Worm (Caenorhabditis elegans) whole organism, L3 larva: Measurements from ENCODE around the gene msp-59.
"Not testable (repeated sequence)": the region's sequence is repeated elsewhere in the genome, so short reads cannot be mapped to it uniquely, and the experiment has no call there.

Experiments used
- ZK546.5 ChIP-seq: sonication (generic microtip); optimal IDR thresholded peaks from 2 replicates; lab custom pipeline; 2017; ENCODE audit warnings: missing biosample characterization, missing genetic modification characterization
- ceh-82 ChIP-seq: fragments of 150-350 bp; optimal IDR thresholded peaks from 2 replicates; lab custom pipeline; 2014; ENCODE audit warnings: missing biosample characterization, missing genetic modification characterization
- ceh-9 ChIP-seq: sonication (generic microtip); optimal IDR thresholded peaks from 2 replicates; lab custom pipeline; 2018; ENCODE audit warnings: missing biosample characterization, missing genetic modification characterization
- daf-12 ChIP-seq: fragments of 150-350 bp; optimal IDR thresholded peaks from 2 replicates; lab custom pipeline; 2014; ENCODE audit warnings: missing biosample characterization, missing genetic modification reagents, missing genetic modification characterization
- egl-5 ChIP-seq: fragments of 150-350 bp; optimal IDR thresholded peaks from 2 replicates; lab custom pipeline; 2017; ENCODE audit warnings: missing biosample characterization, missing genetic modification reagents, missing genetic modification characterization, inconsistent platforms
- elt-1 ChIP-seq: fragments of 150-350 bp; optimal IDR thresholded peaks from 2 replicates; lab custom pipeline; 2014; ENCODE audit warnings: missing biosample characterization, missing genetic modification characterization
- elt-3 ChIP-seq, 3 experiments: fragments of 150-350 bp in 1 of 3; sonication (generic microtip) in 2 of 3; optimal IDR thresholded peaks; 2 replicates in 2 of 3; 4 replicates in 1 of 3; lab custom pipeline; 2014 to 2017; ENCODE audit warnings: missing biosample characterization in 3 of 3, missing genetic modification characterization in 3 of 3
- fkh-10 ChIP-seq: sonication (generic microtip); optimal IDR thresholded peaks from 2 replicates; lab custom pipeline; 2017; ENCODE audit warnings: missing biosample characterization, missing genetic modification reagents, missing genetic modification characterization
- fkh-2 ChIP-seq: fragments of 150-350 bp; optimal IDR thresholded peaks from 2 replicates; lab custom pipeline; 2014; ENCODE audit warnings: missing biosample characterization, missing genetic modification reagents, missing genetic modification characterization
- fos-1 ChIP-seq: fragments of 150-350 bp; optimal IDR thresholded peaks from 2 replicates; lab custom pipeline; 2014; ENCODE audit warnings: missing biosample characterization, missing genetic modification characterization
- hmg-11 ChIP-seq: sonication (generic microtip); optimal IDR thresholded peaks from 2 replicates; lab custom pipeline; 2016; ENCODE audit warnings: missing genetic modification characterization, missing compliant biosample characterization
- jun-1 ChIP-seq: fragments of 150-350 bp; optimal IDR thresholded peaks from 2 replicates; lab custom pipeline; 2014; ENCODE audit warnings: missing biosample characterization, missing genetic modification reagents, missing genetic modification characterization
- lin-15B ChIP-seq: fragments of 150-350 bp; optimal IDR thresholded peaks from 2 replicates; lab custom pipeline; 2014; ENCODE audit warnings: missing biosample characterization, missing genetic modification characterization
- mml-1 ChIP-seq: fragments of 150-350 bp; sonication (generic microtip); optimal IDR thresholded peaks from 3 replicates; lab custom pipeline; 2014; ENCODE audit warnings: missing biosample characterization, missing genetic modification characterization
- nhr-11 ChIP-seq: fragments of 150-350 bp; optimal IDR thresholded peaks from 2 replicates; lab custom pipeline; 2014; ENCODE audit warnings: missing biosample characterization, missing genetic modification characterization
- nhr-237 ChIP-seq: fragments of 150-350 bp; optimal IDR thresholded peaks from 2 replicates; lab custom pipeline; 2014; ENCODE audit warnings: missing biosample characterization, missing genetic modification characterization
- nhr-28 ChIP-seq: fragments of 150-350 bp; optimal IDR thresholded peaks from 2 replicates; lab custom pipeline; 2014; ENCODE audit warnings: missing biosample characterization, missing genetic modification characterization
- nhr-43 ChIP-seq: sonication (generic microtip); optimal IDR thresholded peaks from 2 replicates; lab custom pipeline; 2016; ENCODE audit warnings: mild to moderate bottlenecking, missing genetic modification characterization, missing compliant biosample characterization; ENCODE audit not compliant: poor library complexity, severe bottlenecking
- nhr-67 ChIP-seq: fragments of 150-350 bp; optimal IDR thresholded peaks from 2 replicates; lab custom pipeline; 2014; ENCODE audit warnings: missing biosample characterization, missing genetic modification characterization
- nhr-76 ChIP-seq: fragments of 150-350 bp; sonication (generic microtip); optimal IDR thresholded peaks from 5 replicates; lab custom pipeline; 2014; ENCODE audit warnings: missing biosample characterization, missing genetic modification characterization
- nhr-77 ChIP-seq: fragments of 150-350 bp; optimal IDR thresholded peaks from 2 replicates; lab custom pipeline; 2014; ENCODE audit warnings: missing biosample characterization, missing genetic modification characterization
- pha-4 ChIP-seq: fragments of 150-350 bp; optimal IDR thresholded peaks from 2 replicates; lab custom pipeline; 2014; ENCODE audit warnings: missing biosample characterization, missing genetic modification reagents, missing genetic modification characterization
- pqm-1 ChIP-seq: fragments of 150-350 bp; optimal IDR thresholded peaks from 2 replicates; lab custom pipeline; 2017; ENCODE audit warnings: missing biosample characterization, missing genetic modification characterization, inconsistent platforms
- sea-2 ChIP-seq: fragments of 150-350 bp; sonication (generic microtip); optimal IDR thresholded peaks from 4 replicates; lab custom pipeline; 2014; ENCODE audit warnings: missing biosample characterization, missing genetic modification reagents, missing genetic modification characterization
- skn-1 ChIP-seq: fragments of 150-350 bp; optimal IDR thresholded peaks from 2 replicates; lab custom pipeline; 2014; ENCODE audit warnings: missing biosample characterization, missing genetic modification characterization
- unc-39 ChIP-seq: sonication (generic microtip); optimal IDR thresholded peaks from 4 replicates; lab custom pipeline; 2017; ENCODE audit warnings: missing biosample characterization, missing genetic modification characterization
- unc-62 ChIP-seq: fragments of 150-350 bp; sonication (generic microtip); optimal IDR thresholded peaks from 4 replicates; lab custom pipeline; 2014; ENCODE audit warnings: missing biosample characterization, missing genetic modification reagents, missing genetic modification characterization
- zag-1 ChIP-seq: fragments of 150-350 bp; optimal IDR thresholded peaks from 2 replicates; lab custom pipeline; 2014; ENCODE audit warnings: missing biosample characterization, missing genetic modification characterization
- ztf-4 ChIP-seq: fragments of 150-350 bp; optimal IDR thresholded peaks from 2 replicates; lab custom pipeline; 2014; ENCODE audit warnings: missing biosample characterization, missing genetic modification characterization

The msp-59 gene

ce11 chrIV:5308046-5308643, 4.8 kb downstream of the msp-59 start, which contains the start of the genes ZK354.9 and msp-58:
Gene ZK354.9, minus strand, starts transcription at chrIV:5308146.
Gene msp-58, plus strand, starts transcription at chrIV:5308593.
- TF ChIP-seq fos-1, mml-1, nhr-77 (tag; lab: Kevin White, UChicago): not testable (repeated sequence)

- TF ChIP-seq fkh-2 (tag; lab: Kevin White, UChicago) (no peak), unc-39 (tag; lab: Kevin White, UChicago) (no peak), pha-4 (no peak), elt-1 (tag; lab: Kevin White, UChicago) (no peak), ZK546.5 (tag; lab: Kevin White, UChicago) (no peak), daf-12 (tag; lab: Kevin White, UChicago) (no peak), pqm-1 (tag; lab: Kevin White, UChicago) (no peak), nhr-11 (tag; lab: Kevin White, UChicago) (no peak)
Observed at ce11 chrIV:5306040-5306439, 6.9 kb downstream of the msp-59 start, which contains the start of gene ZK354.8. Gene ZK354.8, minus strand, starts transcription at chrIV:5306140.

- no peak for TF ChIP-seq nhr-76 (tag; lab: Kevin White, UChicago)
- TF ChIP-seq ceh-82 (tag; lab: Kevin White, UChicago): no peak
- TF ChIP-seq skn-1 (tag; lab: Kevin White, UChicago): no peak
- TF ChIP-seq mml-1 (tag; lab: Kevin White, UChicago): no peak
- TF ChIP-seq nhr-237 (tag; lab: Kevin White, UChicago): no peak
- no peak for TF ChIP-seq pqm-1 (tag; lab: Kevin White, UChicago)
- no peak for TF ChIP-seq sea-2 (GFP tag; lab: Kevin White, UChicago)
- TF ChIP-seq ztf-4 (tag; lab: Kevin White, UChicago): no peak
- no peak for TF ChIP-seq pha-4
- TF ChIP-seq egl-5 (tag; lab: Kevin White, UChicago): no peak
- no peak for TF ChIP-seq nhr-43 (tag; lab: Kevin White, UChicago)
- TF ChIP-seq fkh-2 (tag; lab: Kevin White, UChicago): no peak
- no peak for TF ChIP-seq nhr-67
- no peak for TF ChIP-seq daf-12 (tag; lab: Kevin White, UChicago)
- TF ChIP-seq hmg-11 (tag; lab: Kevin White, UChicago): no peak
- TF ChIP-seq zag-1 (tag; lab: Kevin White, UChicago): no peak
Observed at ce11 chrIV:5303030-5303429, 9.9 kb downstream of the msp-59 start, which contains the start of gene ZK354.7. Gene ZK354.7, minus strand, starts transcription at chrIV:5303130.

DNA sequence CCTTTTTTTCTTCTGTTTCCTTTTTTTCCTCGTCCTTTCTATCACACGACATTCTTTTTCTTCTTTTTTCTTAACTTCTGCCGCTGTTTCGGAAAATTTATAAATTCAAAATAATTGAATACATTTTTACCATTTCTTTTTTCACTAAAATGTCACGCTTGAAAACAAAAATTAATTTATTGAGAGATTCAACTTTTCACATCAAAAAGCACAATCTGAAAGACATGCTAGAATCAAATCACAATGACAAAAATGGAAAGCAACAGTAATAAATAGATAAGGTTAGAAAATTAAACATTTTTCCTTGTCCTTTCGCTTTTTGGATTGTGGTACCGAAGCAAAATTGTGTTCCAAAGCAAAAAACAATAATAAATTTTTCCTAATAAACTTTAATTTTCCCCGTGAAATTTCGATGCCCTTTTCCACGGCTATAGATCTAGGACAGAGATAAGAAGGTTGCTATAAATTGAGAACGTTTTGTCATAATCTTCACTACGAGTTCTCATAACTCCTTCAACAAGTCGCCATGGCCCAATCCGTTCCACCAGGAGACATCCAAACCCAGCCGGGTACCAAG, 15.4 kb downstream of the msp-59 start, which contains the start of the genes ZK354.6 and msp-113:
TSS of gene ZK354.6 (minus strand) at position 101 of the 577 bp plus-strand sequence.
TSS of gene msp-113 (plus strand) at position 527 of the 577 bp plus-strand sequence.
- TF ChIP-seq nhr-28 (tag; lab: Kevin White, UChicago): no peak
- TF ChIP-seq fkh-10 (GFP tag; lab: Kevin White, UChicago): no peak
- no peak for TF ChIP-seq elt-3 (tag; optimal IDR thresholded peaks at IDR 0.05; lab: Kevin White, UChicago)
- no peak for TF ChIP-seq fkh-2 (tag; lab: Kevin White, UChicago)
- no peak for TF ChIP-seq zag-1 (tag; lab: Kevin White, UChicago)
- TF ChIP-seq nhr-11 (tag; lab: Kevin White, UChicago): no peak
- no peak for TF ChIP-seq hmg-11 (tag; lab: Kevin White, UChicago)

ce11 chrIV:5295240-5295639, 17.7 kb downstream of the msp-59 start, which contains the start of gene msp-51:
Gene msp-51, minus strand, starts transcription at chrIV:5295340.
- not testable (repeated sequence) for TF ChIP-seq lin-15B (tag; lab: Kevin White, UChicago); ceh-82 (tag; lab: Kevin White, UChicago); ceh-9
- TF ChIP-seq, all 47 proteins: peak for 0; not testable (repeated sequence) for 47

ce11 chrIV:5294467-5294866, 18.4 kb downstream of the msp-59 start:
- TF ChIP-seq egl-5 (tag; lab: Kevin White, UChicago) (no peak), jun-1 (tag; lab: Kevin White, UChicago) (no peak), unc-39 (tag; lab: Kevin White, UChicago) (no peak), elt-3 (tag; optimal IDR thresholded peaks at IDR 0.05; lab: Kevin White, UChicago) (no peak), unc-62 (no peak)
